Fruit fly (Drosophila melanogaster) whole organism, embryonic: ENCODE data around the gene CG10337.

Source experiments
- ATbp ChIP-seq: fragments of 200-800 bp; sonication (Bioruptor generic); optimal IDR thresholded peaks from 2 replicates; lab custom pipeline; 2017; ENCODE audit warnings: missing biosample characterization, mild to moderate bottlenecking, missing genetic modification characterization, missing genetic modification reagents
- Bteb2 ChIP-seq: fragments of 200-800 bp; sonication (Bioruptor generic); optimal IDR thresholded peaks from 2 replicates; lab custom pipeline; 2016; ENCODE audit warnings: missing biosample characterization, missing genetic modification characterization
- CG10274 ChIP-seq: fragments of 200-800 bp; sonication (Bioruptor generic); optimal IDR thresholded peaks from 3 replicates; lab custom pipeline; 2017; ENCODE audit warnings: missing biosample characterization, mild to moderate bottlenecking, missing genetic modification characterization
- CG10431 ChIP-seq: fragments of 200-800 bp; sonication (Bioruptor generic); optimal IDR thresholded peaks from 3 replicates; lab custom pipeline; 2018; ENCODE audit warnings: missing biosample characterization, mild to moderate bottlenecking, missing genetic modification characterization
- CG10959 ChIP-seq: fragments of 200-800 bp; sonication (Bioruptor generic); IDR thresholded peaks from 2 replicates; pipeline ENCODE4 v1.3.6; 2022; ENCODE audit warnings: missing biosample characterization, missing genetic modification characterization
- CG12071 ChIP-seq: fragments of 200-800 bp; sonication (Bioruptor generic); optimal IDR thresholded peaks from 3 replicates; lab custom pipeline; 2018; ENCODE audit warnings: missing biosample characterization, mild to moderate bottlenecking, missing genetic modification characterization
- CG13287 ChIP-seq: fragments of 200-800 bp; sonication (Bioruptor generic); IDR thresholded peaks from 2 replicates; pipeline ENCODE4 v1.3.6; 2022; ENCODE audit warnings: missing biosample characterization, missing genetic modification characterization; ENCODE audit not compliant: partially characterized antibody
- CG13775 ChIP-seq: fragments of 200-800 bp; sonication (Bioruptor generic); optimal IDR thresholded peaks from 3 replicates; lab custom pipeline; 2017; ENCODE audit warnings: missing biosample characterization, mild to moderate bottlenecking, missing genetic modification characterization
- CG15479 ChIP-seq: fragments of 200-800 bp; sonication (Bioruptor generic); optimal IDR thresholded peaks from 3 replicates; lab custom pipeline; 2019; ENCODE audit warnings: missing biosample characterization, mild to moderate bottlenecking, missing genetic modification characterization, moderate library complexity
- CG17186 ChIP-seq: fragments of 200-800 bp; sonication (Bioruptor generic); optimal IDR thresholded peaks from 3 replicates; lab custom pipeline; 2017; ENCODE audit warnings: missing biosample characterization, missing genetic modification reagents, missing genetic modification characterization
- CG18476 ChIP-seq: fragments of 200-800 bp; sonication (Bioruptor generic); optimal IDR thresholded peaks from 2 replicates; lab custom pipeline; 2016; ENCODE audit warnings: missing biosample characterization, mild to moderate bottlenecking, missing genetic modification characterization
- CG18599 ChIP-seq: fragments of 200-800 bp; sonication (Bioruptor generic); optimal IDR thresholded peaks from 3 replicates; lab custom pipeline; 2017; ENCODE audit warnings: missing biosample characterization, missing genetic modification characterization, mild to moderate bottlenecking, moderate library complexity, missing genetic modification reagents
- CG30020 ChIP-seq: fragments of 200-800 bp; optimal IDR thresholded peaks from 2 replicates; lab custom pipeline; 2019; ENCODE audit warnings: missing biosample characterization, mild to moderate bottlenecking, missing genetic modification characterization, moderate library complexity
- CG31224 ChIP-seq: fragments of 200-800 bp; sonication (Bioruptor generic); IDR thresholded peaks from 2 replicates; pipeline ENCODE4 v1.3.6; 2022; ENCODE audit warnings: missing biosample characterization, missing genetic modification characterization
- CG3726 ChIP-seq: fragments of 200-800 bp; sonication (Bioruptor generic); IDR thresholded peaks from 3 replicates; pipeline ENCODE4, ENCODE4 v1.3.6; 2022; ENCODE audit warnings: missing biosample characterization, missing genetic modification characterization
- CG6175 ChIP-seq: fragments of 200-800 bp; sonication (Bioruptor generic); IDR thresholded peaks from 3 replicates; pipeline ENCODE4 v1.3.6; 2022; ENCODE audit warnings: missing biosample characterization, missing genetic modification characterization
- CG6765 ChIP-seq: fragments of 200-800 bp; sonication (Bioruptor generic); optimal IDR thresholded peaks from 3 replicates; lab custom pipeline; 2017; ENCODE audit warnings: missing biosample characterization, mild to moderate bottlenecking, missing genetic modification characterization
- CG6791 ChIP-seq: fragments of 200-800 bp; sonication (Bioruptor generic); IDR thresholded peaks from 3 replicates; pipeline ENCODE4 v1.3.6; 2022; ENCODE audit warnings: missing biosample characterization, missing genetic modification characterization; ENCODE audit not compliant: partially characterized antibody
- CG8765 ChIP-seq: fragments of 200-800 bp; sonication (Bioruptor generic); IDR thresholded peaks from 2 replicates; pipeline ENCODE4 v1.3.6; 2022; ENCODE audit warnings: missing biosample characterization, missing genetic modification characterization
- CTCF ChIP-seq: fragments of 200-800 bp; sonication (Bioruptor generic); optimal IDR thresholded peaks from 2 replicates; lab custom pipeline; 2017; ENCODE audit warnings: missing biosample characterization, mild to moderate bottlenecking, missing genetic modification characterization, moderate library complexity
- CrebB ChIP-seq: fragments of 200-800 bp; sonication (Bioruptor generic); optimal IDR thresholded peaks from 3 replicates; lab custom pipeline; 2018; ENCODE audit warnings: missing biosample characterization, mild to moderate bottlenecking, missing genetic modification characterization
- HmgD ChIP-seq: fragments of 200-800 bp; sonication (Bioruptor generic); optimal IDR thresholded peaks from 3 replicates; lab custom pipeline; 2016; ENCODE audit warnings: missing biosample characterization, missing genetic modification characterization
- Hr3 ChIP-seq: fragments of 200-800 bp; sonication (Bioruptor generic); optimal IDR thresholded peaks from 3 replicates; lab custom pipeline; 2016; ENCODE audit warnings: missing biosample characterization, missing genetic modification characterization
- Kr ChIP-seq: fragments of 200-800 bp; sonication (Bioruptor generic); optimal IDR thresholded peaks from 2 replicates; lab custom pipeline; 2017; ENCODE audit warnings: missing biosample characterization, mild to moderate bottlenecking, missing genetic modification characterization
- Meics ChIP-seq: fragments of 200-800 bp; sonication (Bioruptor generic); optimal IDR thresholded peaks from 2 replicates; lab custom pipeline; 2017; ENCODE audit warnings: missing biosample characterization, mild to moderate bottlenecking, missing genetic modification characterization
- NK7.1 ChIP-seq: fragments of 200-800 bp; sonication (Bioruptor generic); optimal IDR thresholded peaks from 3 replicates; lab custom pipeline; 2016; ENCODE audit warnings: missing biosample characterization, missing genetic modification characterization
- Nf-YC ChIP-seq: fragments of 200-800 bp; optimal IDR thresholded peaks from 3 replicates; lab custom pipeline; 2019; ENCODE audit warnings: missing biosample characterization, mild to moderate bottlenecking, missing genetic modification characterization, moderate library complexity
- Ptx1 ChIP-seq: fragments of 200-800 bp; sonication (Bioruptor generic); IDR thresholded peaks from 2 replicates; pipeline ENCODE4 v1.3.6; 2022; ENCODE audit warnings: missing biosample characterization, missing genetic modification characterization
- Six4 ChIP-seq: fragments of 200-800 bp; sonication (Bioruptor generic); optimal IDR thresholded peaks from 2 replicates; lab custom pipeline; 2016; ENCODE audit warnings: missing biosample characterization, missing genetic modification characterization
- Sry-δ ChIP-seq: fragments of 200-800 bp; sonication (Bioruptor generic); optimal IDR thresholded peaks from 2 replicates; lab custom pipeline; 2016; ENCODE audit warnings: missing biosample characterization, missing genetic modification characterization
- amos ChIP-seq: fragments of 200-800 bp; sonication (Bioruptor generic); IDR thresholded peaks from 2 replicates; pipeline ENCODE4 v1.3.6; 2022; ENCODE audit warnings: missing biosample characterization, missing genetic modification characterization; ENCODE audit not compliant: partially characterized antibody
- ase ChIP-seq: fragments of 200-800 bp; sonication (Bioruptor generic); IDR thresholded peaks from 3 replicates; pipeline ENCODE4 v1.3.6; 2022; ENCODE audit warnings: missing biosample characterization, missing genetic modification characterization
- cad ChIP-seq: fragments of >200 bp; optimal IDR thresholded peaks from 2 replicates; lab custom pipeline; 2017; ENCODE audit warnings: missing biosample characterization, missing genetic modification characterization
- cas ChIP-seq: fragments of 200-800 bp; sonication (Bioruptor generic); IDR thresholded peaks from 2 replicates; pipeline ENCODE4 v1.3.6; 2022; ENCODE audit warnings: missing biosample characterization, missing genetic modification characterization
- crc ChIP-seq: fragments of 200-800 bp; sonication (Bioruptor generic); optimal IDR thresholded peaks from 2 replicates; lab custom pipeline; 2016; ENCODE audit warnings: missing biosample characterization, missing genetic modification characterization
- crp ChIP-seq, 2 experiments: fragments of 200-800 bp; sonication (Bioruptor generic); optimal IDR thresholded peaks; 2 replicates in 1 of 2; 3 replicates in 1 of 2; lab custom pipeline; 2017; ENCODE audit warnings: missing biosample characterization in 2 of 2, missing genetic modification characterization in 2 of 2, mild to moderate bottlenecking in 1 of 2, moderate library complexity in 1 of 2
- exex ChIP-seq: fragments of 200-800 bp; sonication (Bioruptor generic); optimal IDR thresholded peaks from 4 replicates; lab custom pipeline; 2018; ENCODE audit warnings: missing biosample characterization, mild to moderate bottlenecking, missing genetic modification characterization, moderate library complexity
- gem ChIP-seq: fragments of 200-800 bp; sonication (Bioruptor generic); optimal IDR thresholded peaks from 2 replicates; lab custom pipeline; 2019; ENCODE audit warnings: missing biosample characterization, mild to moderate bottlenecking, missing genetic modification characterization, moderate library complexity
- gfzf ChIP-seq: fragments of 200-800 bp; sonication (Bioruptor generic); optimal IDR thresholded peaks from 2 replicates; lab custom pipeline; 2016; ENCODE audit warnings: missing biosample characterization, mild to moderate bottlenecking, missing genetic modification characterization, moderate library complexity
- jigr1 ChIP-seq: fragments of 200-800 bp; sonication (Bioruptor generic); IDR thresholded peaks from 3 replicates; pipeline ENCODE4 v1.3.6; 2022; ENCODE audit warnings: missing biosample characterization, missing genetic modification characterization
- lab ChIP-seq: fragments of 200-800 bp; sonication (Bioruptor generic); optimal IDR thresholded peaks from 3 replicates; lab custom pipeline; 2017; ENCODE audit warnings: missing biosample characterization, missing genetic modification characterization, mild to moderate bottlenecking, moderate library complexity, missing genetic modification reagents
- mirr ChIP-seq: fragments of 200-800 bp; sonication (Bioruptor generic); optimal IDR thresholded peaks from 3 replicates; lab custom pipeline; 2018; ENCODE audit warnings: missing biosample characterization, mild to moderate bottlenecking, missing genetic modification characterization
- odd ChIP-seq: fragments of 200-800 bp; sonication (Bioruptor generic); optimal IDR thresholded peaks from 2 replicates; lab custom pipeline; 2017; ENCODE audit warnings: missing biosample characterization, mild to moderate bottlenecking, missing genetic modification characterization
- onecut ChIP-seq: fragments of 200-800 bp; sonication (Bioruptor generic); IDR thresholded peaks from 2 replicates; pipeline ENCODE4 v1.3.6; 2022; ENCODE audit warnings: missing biosample characterization, missing genetic modification characterization
- pita ChIP-seq: fragments of 200-800 bp; sonication (Bioruptor generic); optimal IDR thresholded peaks from 2 replicates; lab custom pipeline; 2017; ENCODE audit warnings: missing biosample characterization, mild to moderate bottlenecking, missing genetic modification characterization
- pros ChIP-seq: fragments of 200-800 bp; sonication (Bioruptor generic); optimal IDR thresholded peaks from 3 replicates; lab custom pipeline; 2019; ENCODE audit warnings: missing biosample characterization, mild to moderate bottlenecking, missing genetic modification characterization, moderate library complexity
- rib ChIP-seq: fragments of 200-800 bp; sonication (Bioruptor generic); IDR thresholded peaks from 2 replicates; pipeline ENCODE4 v1.3.6; 2022; ENCODE audit warnings: missing biosample characterization, missing genetic modification characterization
- sob ChIP-seq: fragments of 200-800 bp; sonication (Bioruptor generic); IDR thresholded peaks from 2 replicates; pipeline ENCODE4 v1.3.6; 2022; ENCODE audit warnings: missing biosample characterization, missing genetic modification characterization
- tna ChIP-seq: fragments of 200-800 bp; sonication (Bioruptor generic); IDR thresholded peaks from 2 replicates; pipeline ENCODE4 v1.3.6; 2022; ENCODE audit warnings: missing biosample characterization, missing genetic modification characterization; ENCODE audit not compliant: partially characterized antibody
- ttk ChIP-seq: fragments of 200-800 bp; sonication (Bioruptor generic); IDR thresholded peaks from 2 replicates; pipeline ENCODE4 v2.1.2; 2022; ENCODE audit warnings: missing biosample characterization, missing genetic modification characterization
- yki ChIP-seq: fragments of >200 bp; optimal IDR thresholded peaks from 3 replicates; lab custom pipeline; 2018
- zen ChIP-seq: fragments of 200-800 bp; sonication (Bioruptor generic); optimal IDR thresholded peaks from 3 replicates; lab custom pipeline; 2018; ENCODE audit warnings: missing biosample characterization, mild to moderate bottlenecking, missing genetic modification characterization, moderate library complexity

Gene CG10337

DNA sequence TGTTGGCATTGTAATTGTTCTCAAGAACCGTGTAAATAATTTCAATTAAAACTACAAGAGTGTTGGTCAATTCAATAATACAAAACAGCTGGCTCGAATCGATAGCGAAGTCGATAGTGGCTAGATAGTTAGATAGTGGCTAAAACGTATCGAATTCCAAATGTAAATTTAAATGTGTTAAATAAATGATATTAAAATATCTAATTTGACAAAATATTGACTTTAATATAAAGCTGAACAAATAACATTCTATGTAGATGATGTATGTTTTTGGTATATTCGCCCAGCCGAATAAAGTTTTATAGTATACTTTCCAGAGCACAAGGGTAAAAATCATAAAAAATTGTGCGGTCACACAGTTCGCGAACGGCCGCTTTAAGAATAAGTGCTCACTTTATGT is 20.4 kb downstream of the CG10337 start, which contains the start of the genes Dpm1 and CG10137 (continued):
- TF ChIP-seq Bteb2 (GFP tag; lab: Kevin White, UChicago), result no peak
- TF ChIP-seq crp (GFP tag; optimal IDR thresholded peaks at IDR 0.05; lab: Kevin White, UChicago), result peak; percentile 82 to 94
- TF ChIP-seq CG6765 (GFP tag; lab: Kevin White, UChicago), result no peak
- TF ChIP-seq sob (GFP tag; lab: Robert Waterston, UW), result 0 out of 2 replicates have a peak, but pooled peaks have one; percentile 29
- no peak; the same call in 1 of the 2 replicates for TF ChIP-seq onecut
- TF ChIP-seq CG6175 (GFP tag; lab: Robert Waterston, UW), result no peak
- TF ChIP-seq exex (tag; lab: Kevin White, UChicago), result peak; percentile 39
- no peak for TF ChIP-seq CG15479 (GFP tag; lab: Kevin White, UChicago)
- no peak for TF ChIP-seq jigr1 (GFP tag; lab: Robert Waterston, UW)
- no peak for TF ChIP-seq ATbp (GFP tag; lab: Kevin White, UChicago)
- TF ChIP-seq CG10431, result no peak
- no peak for TF ChIP-seq CG31224
- no peak for TF ChIP-seq CG8765
- TF ChIP-seq odd (GFP tag; lab: Kevin White, UChicago), result no peak
- TF ChIP-seq ttk (GFP tag; lab: Robert Waterston, UW), result no peak
- no peak for TF ChIP-seq CG13775 (GFP tag; lab: Kevin White, UChicago)
- TF ChIP-seq Six4 (GFP tag; lab: Kevin White, UChicago), result no peak
- TF ChIP-seq zen, result peak; percentile 51
- TF ChIP-seq Kr, result no peak
- no peak for TF ChIP-seq cad (GFP tag; lab: Kevin White, UChicago)
- TF ChIP-seq Sry-δ (GFP tag; lab: Kevin White, UChicago), result peak; percentile 35
- TF ChIP-seq Hr3 (GFP tag; lab: Kevin White, UChicago), result no peak
- TF ChIP-seq Ptx1 (GFP tag; lab: Robert Waterston, UW), result no peak
- TF ChIP-seq mirr, result no peak
- peak; percentile 15 for TF ChIP-seq CG17186
- TF ChIP-seq yki, result no peak
- TF ChIP-seq pros, result no peak
- TF ChIP-seq CG3726 (GFP tag; lab: Robert Waterston, UW), result no peak
- TF ChIP-seq NK7.1 (GFP tag; lab: Kevin White, UChicago), result no peak
- peak; percentile 64 for TF ChIP-seq CG6791
- TF ChIP-seq crc (GFP tag; lab: Kevin White, UChicago), result no peak
- TF ChIP-seq CG18599 (GFP tag; lab: Kevin White, UChicago), result no peak
- TF ChIP-seq amos (GFP tag; lab: Robert Waterston, UW), result peak; percentile 70
- peak; percentile 29 for TF ChIP-seq CG30020 (tag; lab: Kevin White, UChicago)
- no peak for TF ChIP-seq CG12071 (GFP tag; lab: Kevin White, UChicago)
- TF ChIP-seq gem, result no peak
- no peak for TF ChIP-seq rib (GFP tag; lab: Robert Waterston, UW)
- peak; percentile 6 for TF ChIP-seq CrebB (tag; lab: Kevin White, UChicago)
- TF ChIP-seq tna (GFP tag; lab: Robert Waterston, UW), result no peak
- TF ChIP-seq cas (GFP tag; lab: Robert Waterston, UW), result no peak
- TF ChIP-seq Meics (GFP tag; lab: Kevin White, UChicago), result no peak
- TF ChIP-seq ase (GFP tag; lab: Robert Waterston, UW), result no peak
- TF ChIP-seq pita, result no peak
- no peak for TF ChIP-seq lab (GFP tag; lab: Kevin White, UChicago)
- TF ChIP-seq Nf-YC (tag; lab: Kevin White, UChicago), result peak; percentile 7
- TF ChIP-seq CG18476 (GFP tag; lab: Kevin White, UChicago), result no peak
- TF ChIP-seq CG13287, result peak; percentile 82
- TF ChIP-seq CG10274 (GFP tag; lab: Kevin White, UChicago), result no peak
- TF ChIP-seq gfzf (GFP tag; lab: Kevin White, UChicago), result peak; percentile 76
- no peak for TF ChIP-seq CG10959 (GFP tag; lab: Robert Waterston, UW)
- TF ChIP-seq CTCF (GFP tag; lab: Kevin White, UChicago), result no peak
- no peak for TF ChIP-seq HmgD
